Worm (Caenorhabditis elegans) whole organism, L4 larva: ENCODE measurements around the gene F52C9.3.

Experiments used
- duxl-1 ChIP-seq: sonication (generic microtip); optimal IDR thresholded peaks from 2 replicates; lab custom pipeline; 2016; ENCODE audit warnings: mild to moderate bottlenecking, missing genetic modification characterization, moderate library complexity, missing compliant biosample characterization; ENCODE audit not compliant: poor library complexity
- lin-39 ChIP-seq: fragments of 150-350 bp; optimal IDR thresholded peaks from 2 replicates; lab custom pipeline; 2014; ENCODE audit warnings: missing biosample characterization, missing genetic modification reagents, missing genetic modification characterization
- nhr-237 ChIP-seq: sonication (generic microtip); optimal IDR thresholded peaks from 2 replicates; lab custom pipeline; 2017; ENCODE audit warnings: missing biosample characterization, missing genetic modification characterization
- spr-1 ChIP-seq: sonication (generic microtip); optimal IDR thresholded peaks from 2 replicates; lab custom pipeline; 2016; ENCODE audit warnings: mild to moderate bottlenecking, missing genetic modification characterization, missing compliant biosample characterization

ce11 chrIII:5274715-5275355 lies 46.9 kb upstream of the F52C9.3 start, which contains the start of the genes daf-41 and toc-1:
- TF ChIP-seq spr-1 (tag; lab: Kevin White, UChicago) (no peak), nhr-237 (no peak), lin-39 (tag; lab: Kevin White, UChicago) (no peak), duxl-1 (tag; lab: Kevin White, UChicago) (no peak)
